Worm (Caenorhabditis elegans) whole organism, mixed stage, embryonic: Measurements from ENCODE around the gene oac-3.

ENCODE experiments used
- M03D4.4 ChIP-seq: sonication (generic microtip); optimal IDR thresholded peaks from 2 replicates; lab custom pipeline; 2017; ENCODE audit warnings: mild to moderate bottlenecking, missing genetic modification characterization, missing compliant biosample characterization
- bed-3 ChIP-seq: fragments of 200-800 bp; sonication (Bioruptor generic); optimal IDR thresholded peaks from 3 replicates; lab custom pipeline; 2018; ENCODE audit warnings: mild to moderate bottlenecking, missing genetic modification characterization, moderate library complexity, missing compliant biosample characterization
- ceh-39 ChIP-seq: fragments of 150-350 bp; optimal IDR thresholded peaks from 2 replicates; lab custom pipeline; 2014; ENCODE audit warnings: missing biosample characterization, missing genetic modification characterization
- ceh-83 ChIP-seq: fragments of 200-800 bp; sonication (Bioruptor generic); optimal IDR thresholded peaks from 2 replicates; lab custom pipeline; 2018; ENCODE audit warnings: mild to moderate bottlenecking, missing genetic modification characterization, missing compliant biosample characterization
- ces-1 ChIP-seq: fragments of 150-350 bp; optimal IDR thresholded peaks from 2 replicates; lab custom pipeline; 2014; ENCODE audit warnings: missing biosample characterization, missing genetic modification reagents, missing genetic modification characterization
- cnd-1 ChIP-seq: fragments of 200-800 bp; sonication (Bioruptor generic); optimal IDR thresholded peaks from 2 replicates; lab custom pipeline; 2018; ENCODE audit warnings: mild to moderate bottlenecking, missing genetic modification characterization, missing compliant biosample characterization
- drap-1 ChIP-seq: fragments of 200-800 bp; sonication (Bioruptor generic); optimal IDR thresholded peaks from 3 replicates; lab custom pipeline; 2018; ENCODE audit warnings: mild to moderate bottlenecking, missing genetic modification characterization, missing compliant biosample characterization
- elt-3 ChIP-seq: fragments of 150-350 bp; optimal IDR thresholded peaks from 2 replicates; lab custom pipeline; 2014; ENCODE audit warnings: missing biosample characterization, missing genetic modification characterization
- flh-1 ChIP-seq: fragments of 200-800 bp; sonication (Bioruptor generic); optimal IDR thresholded peaks from 2 replicates; lab custom pipeline; 2018; ENCODE audit warnings: mild to moderate bottlenecking, missing genetic modification characterization, moderate library complexity, missing compliant biosample characterization
- hlh-1 ChIP-seq: fragments of 150-350 bp; optimal IDR thresholded peaks from 2 replicates; lab custom pipeline; 2014; ENCODE audit warnings: missing biosample characterization, missing genetic modification reagents, missing genetic modification characterization
- lin-13 ChIP-seq: fragments of 150-350 bp; optimal IDR thresholded peaks from 2 replicates; lab custom pipeline; 2014; ENCODE audit warnings: missing biosample characterization, missing genetic modification characterization
- lin-32 ChIP-seq: fragments of 200-800 bp; sonication (Bioruptor generic); optimal IDR thresholded peaks from 2 replicates; lab custom pipeline; 2018; ENCODE audit warnings: mild to moderate bottlenecking, missing genetic modification characterization, missing compliant biosample characterization
- mab-5 ChIP-seq: fragments of 150-350 bp; optimal IDR thresholded peaks from 2 replicates; lab custom pipeline; 2014; ENCODE audit warnings: missing biosample characterization, missing genetic modification characterization
- mep-1 ChIP-seq: fragments of 150-350 bp; optimal IDR thresholded peaks from 2 replicates; lab custom pipeline; 2017; ENCODE audit warnings: missing biosample characterization, missing genetic modification reagents, missing genetic modification characterization, inconsistent platforms
- mls-2 ChIP-seq: sonication (generic microtip); optimal IDR thresholded peaks from 2 replicates; lab custom pipeline; 2016; ENCODE audit warnings: mild to moderate bottlenecking, missing genetic modification characterization, moderate library complexity, missing compliant biosample characterization
- nhr-12 ChIP-seq: fragments of 150-350 bp; optimal IDR thresholded peaks from 2 replicates; lab custom pipeline; 2014; ENCODE audit warnings: missing biosample characterization, missing genetic modification characterization
- nhr-2 ChIP-seq: fragments of 150-350 bp; optimal IDR thresholded peaks from 2 replicates; lab custom pipeline; 2014; ENCODE audit warnings: missing biosample characterization, missing genetic modification characterization
- nhr-76 ChIP-seq: sonication (generic microtip); optimal IDR thresholded peaks from 2 replicates; lab custom pipeline; 2017; ENCODE audit warnings: missing biosample characterization, missing genetic modification characterization
- pha-4 ChIP-seq: fragments of 150-350 bp; optimal IDR thresholded peaks from 2 replicates; lab custom pipeline; 2018; ENCODE audit warnings: missing biosample characterization, missing genetic modification reagents, missing genetic modification characterization
- sem-2 ChIP-seq: fragments of 200-800 bp; sonication (Bioruptor generic); optimal IDR thresholded peaks from 2 replicates; lab custom pipeline; 2018; ENCODE audit warnings: mild to moderate bottlenecking, missing genetic modification characterization, missing compliant biosample characterization
- snpc-4 ChIP-seq: fragments of 150-350 bp; optimal IDR thresholded peaks from 2 replicates; lab custom pipeline; 2014; ENCODE audit warnings: missing biosample characterization, missing genetic modification characterization
- sptf-1 ChIP-seq: sonication (generic microtip); optimal IDR thresholded peaks from 2 replicates; lab custom pipeline; 2017; ENCODE audit warnings: mild to moderate bottlenecking, missing genetic modification characterization, moderate library complexity, missing compliant biosample characterization
- tbx-8 ChIP-seq: fragments of 200-800 bp; sonication (Bioruptor generic); optimal IDR thresholded peaks from 2 replicates; lab custom pipeline; 2018; ENCODE audit warnings: mild to moderate bottlenecking, missing genetic modification characterization, moderate library complexity, missing compliant biosample characterization
- unc-39 ChIP-seq: fragments of 150-350 bp; optimal IDR thresholded peaks from 2 replicates; lab custom pipeline; 2014; ENCODE audit warnings: missing biosample characterization, missing genetic modification characterization
- unc-62 ChIP-seq: fragments of 150-350 bp; optimal IDR thresholded peaks from 2 replicates; lab custom pipeline; 2014; ENCODE audit warnings: missing biosample characterization, missing genetic modification reagents, missing genetic modification characterization
- ztf-11 ChIP-seq: fragments of 150-350 bp; optimal IDR thresholded peaks from 2 replicates; lab custom pipeline; 2014; ENCODE audit warnings: missing biosample characterization, missing genetic modification characterization

Gene oac-3

ce11 chrV:13923851-13924250, 24.5 kb downstream of the oac-3 start, which contains the start of gene srxa-11:
Gene srxa-11 (plus strand): TSS chrV:13924151.
- TF ChIP-seq unc-62 (GFP tag; lab: Kevin White, UChicago) = no peak

- TF ChIP-seq mab-5 (tag; lab: Kevin White, UChicago) (no peak), snpc-4 (tag; lab: Kevin White, UChicago) (no peak), drap-1 (no peak)
Observed at ce11 chrV:13926398-13926797, 27.1 kb downstream of the oac-3 start, which contains the start of gene srxa-12. Gene srxa-12 (plus strand): TSS chrV:13926698.

- TF ChIP-seq lin-32 (no peak), snpc-4 (tag; lab: Kevin White, UChicago) (no peak), M03D4.4 (tag; lab: Kevin White, UChicago) (no peak), mls-2 (tag; lab: Kevin White, UChicago) (no peak), bed-3 (GFP tag; lab: Kevin White, UChicago) (no peak), lin-13 (tag; lab: Kevin White, UChicago) (no peak), unc-62 (GFP tag; lab: Kevin White, UChicago) (no peak), ceh-83 (GFP tag; lab: Kevin White, UChicago) (no peak), ceh-39 (tag; lab: Kevin White, UChicago) (no peak)
Observed at ce11 chrV:13929503-13929902, 30.2 kb downstream of the oac-3 start, which contains the start of gene srxa-13. Gene srxa-13 (plus strand): TSS chrV:13929803.

ce11 chrV:13931225-13931624, 31.9 kb downstream of the oac-3 start, which contains the start of gene C06B3.16:
Gene C06B3.16 (plus strand): TSS chrV:13931525.
- TF ChIP-seq flh-1 (GFP tag; lab: Kevin White, UChicago) = no peak
- no peak for TF ChIP-seq nhr-76 (tag; lab: Kevin White, UChicago)
- TF ChIP-seq sem-2 = no peak

ce11 chrV:13931952-13932351, 32.6 kb downstream of the oac-3 start:
- TF ChIP-seq nhr-2 (tag; lab: Kevin White, UChicago) (no peak), bed-3 (GFP tag; lab: Kevin White, UChicago) (no peak), lin-32 (no peak), mls-2 (tag; lab: Kevin White, UChicago) (no peak), unc-62 (GFP tag; lab: Kevin White, UChicago) (no peak)

ce11 chrV:13934545-13934944, 35.2 kb downstream of the oac-3 start, which contains the start of gene R10D12.1:
Gene R10D12.1 (minus strand): TSS chrV:13934645.
- TF ChIP-seq unc-39 (tag; lab: Kevin White, UChicago) = no peak
- TF ChIP-seq pha-4 (tag; lab: Kevin White, UChicago) = no peak
- TF ChIP-seq mep-1 (tag; lab: Kevin White, UChicago) = no peak
- TF ChIP-seq flh-1 (GFP tag; lab: Kevin White, UChicago) = no peak
- no peak for TF ChIP-seq ceh-83 (GFP tag; lab: Kevin White, UChicago)
- TF ChIP-seq sptf-1 = no peak
- no peak for TF ChIP-seq ztf-11
- TF ChIP-seq cnd-1 (tag; lab: Kevin White, UChicago) = no peak
- no peak for TF ChIP-seq hlh-1 (tag; lab: Kevin White, UChicago)
- TF ChIP-seq ces-1 (GFP tag; lab: Kevin White, UChicago) = no peak
- no peak for TF ChIP-seq elt-3 (tag; lab: Kevin White, UChicago)
- TF ChIP-seq nhr-12 (tag; lab: Kevin White, UChicago) = no peak
- TF ChIP-seq tbx-8 = no peak

ce11 chrV:13935423-13935822, 36.1 kb downstream of the oac-3 start:
- TF ChIP-seq sptf-1 (no peak), elt-3 (tag; lab: Kevin White, UChicago) (peak; percentile 31)

- TF ChIP-seq lin-13 (tag; lab: Kevin White, UChicago) = no peak
- TF ChIP-seq nhr-12 (tag; lab: Kevin White, UChicago) = no peak
- TF ChIP-seq mls-2 (tag; lab: Kevin White, UChicago) = no peak
- TF ChIP-seq pha-4 (tag; lab: Kevin White, UChicago) = no peak
- no peak for TF ChIP-seq drap-1
Observed at ce11 chrV:13936052-13936451, 36.7 kb downstream of the oac-3 start.
